Fruit fly (Drosophila melanogaster) whole organism: Measurements from ENCODE around the gene Oatp74D.

Experiments
- CG8478 ChIP-seq: fragments of >200 bp; optimal IDR thresholded peaks from 2 replicates; lab custom pipeline; 2018; ENCODE audit warnings: inconsistent platforms
- psq ChIP-seq: fragments of >200 bp; optimal IDR thresholded peaks from 2 replicates; lab custom pipeline; 2017
- usp ChIP-seq: fragments of >200 bp; optimal IDR thresholded peaks from 2 replicates; lab custom pipeline; 2017; ENCODE audit warnings: missing biosample characterization, missing genetic modification characterization, mixed read lengths

- TF ChIP-seq usp (GFP tag; lab: Kevin White, UChicago): no peak
- TF ChIP-seq psq (lab: Kevin White, UChicago): no peak
- no peak for TF ChIP-seq CG8478
Measured at dm6 chr3L:17529511-17530194, 42.7 kb downstream of the Oatp74D start, which contains the start of the genes Edc3 and Nedd4.
